Worm (Caenorhabditis elegans) whole organism, young adult: Measurements from ENCODE around the gene K02E10.5.

Experiments
- C06A6.2 ChIP-seq: fragments of 200-800 bp; sonication (Bioruptor generic); conservative IDR thresholded peaks from 2 replicates; pipeline ENCODE4 v1.3.6; 2022; ENCODE audit warnings: missing genetic modification characterization, missing compliant biosample characterization
- Y56A3A.18 ChIP-seq: fragments of 200-800 bp; sonication (Bioruptor generic); IDR thresholded peaks from 2 replicates; pipeline ENCODE4 v1.3.6; 2022; ENCODE audit warnings: missing genetic modification reagents, missing genetic modification characterization, missing compliant biosample characterization
- ZK185.1 ChIP-seq: sonication (generic microtip); optimal IDR thresholded peaks from 2 replicates; lab custom pipeline; 2016; ENCODE audit warnings: mild to moderate bottlenecking, missing genetic modification characterization, missing compliant biosample characterization; ENCODE audit not compliant: poor library complexity, severe bottlenecking
- dpl-1 ChIP-seq: fragments of 150-350 bp; optimal IDR thresholded peaks from 2 replicates; lab custom pipeline; 2014; ENCODE audit warnings: missing biosample characterization, missing genetic modification reagents, missing genetic modification characterization
- him-1 ChIP-seq: sonication (generic microtip); optimal IDR thresholded peaks from 2 replicates; lab custom pipeline; 2016; ENCODE audit warnings: missing genotype, missing genetic modification reagents, missing genetic modification characterization, missing compliant biosample characterization
- madf-3 ChIP-seq: fragments of 200-800 bp; sonication (Bioruptor generic); IDR thresholded peaks from 2 replicates; pipeline ENCODE4 v1.3.6; 2022; ENCODE audit warnings: missing genetic modification reagents, missing genetic modification characterization, missing compliant biosample characterization
- nhr-179 ChIP-seq: sonication (generic microtip); optimal IDR thresholded peaks from 2 replicates; lab custom pipeline; 2016; ENCODE audit warnings: mild to moderate bottlenecking, missing genetic modification characterization, missing compliant biosample characterization
- unc-62 ChIP-seq: fragments of 150-350 bp; optimal IDR thresholded peaks from 2 replicates; lab custom pipeline; 2014; ENCODE audit warnings: missing biosample characterization, missing genetic modification reagents, missing genetic modification characterization
- ztf-22 ChIP-seq: fragments of 200-800 bp; sonication (Bioruptor generic); optimal IDR thresholded peaks from 2 replicates; lab custom pipeline; 2018; ENCODE audit warnings: mild to moderate bottlenecking, missing genetic modification characterization, moderate library complexity, missing compliant biosample characterization
- ztf-3 ChIP-seq: fragments of 200-800 bp; sonication (Bioruptor generic); optimal IDR thresholded peaks from 2 replicates; lab custom pipeline; 2018; ENCODE audit warnings: mild to moderate bottlenecking, missing genetic modification characterization, missing compliant biosample characterization

DNA sequence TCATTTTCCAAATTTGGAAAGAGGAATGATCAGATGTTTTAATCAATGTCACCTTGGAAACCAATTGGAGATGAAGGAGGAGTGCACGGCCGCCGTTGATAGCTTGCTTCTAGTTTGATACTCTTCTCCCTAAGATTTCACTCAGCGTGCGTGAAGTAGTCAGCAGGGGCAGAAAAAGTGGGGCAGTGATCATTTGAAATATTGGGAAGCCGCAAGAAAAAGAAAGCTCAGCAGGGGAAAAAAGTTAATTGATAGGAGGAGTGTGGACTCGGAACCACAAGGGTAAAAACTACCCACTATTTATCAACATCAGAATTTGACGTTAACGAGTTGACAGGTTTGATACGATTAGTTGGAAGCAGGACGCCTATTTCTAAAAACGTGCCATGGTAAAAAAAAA lies 29.7 kb upstream of the K02E10.5 start, which contains the start of gene K02E10.7:
- TF ChIP-seq madf-3: no peak
- TF ChIP-seq ztf-3 (GFP tag; lab: Kevin White, UChicago): no peak
- TF ChIP-seq Y56A3A.18 (GFP tag; lab: Robert Waterston, UW): no peak
- no peak for TF ChIP-seq dpl-1 (GFP tag; lab: Kevin White, UChicago)
- TF ChIP-seq him-1 (tag; lab: Kevin White, UChicago): no peak
- TF ChIP-seq C06A6.2 (GFP tag; lab: Robert Waterston, UW): no peak
- TF ChIP-seq unc-62: no peak
- no peak for TF ChIP-seq ZK185.1 (tag; lab: Kevin White, UChicago)
- no peak for TF ChIP-seq nhr-179 (tag; lab: Kevin White, UChicago)
- TF ChIP-seq ztf-22 (GFP tag; lab: Kevin White, UChicago): no peak
